Worm (Caenorhabditis elegans): Measurements from ENCODE around the gene idpa-2.
A peak's percentile ranks its signal among the peaks of the same experiment; 100 is the strongest.

idpa-2 gene

ce11 chrII:8822711-8823110 is 30.2 kb upstream of the idpa-2 start:
- no peak for TF ChIP-seq fkh-10 (GFP tag; optimal IDR thresholded peaks at IDR 0.05)
- no peak for TF ChIP-seq aha-1 (tag)
- TF ChIP-seq dve-1 (tag; optimal IDR thresholded peaks at IDR 0.05; ENCODE audit: insufficient read depth), result peak; percentile 20
- 0 out of 2 replicates have a peak, but pooled peaks have one; percentile 26 for TF ChIP-seq saeg-2 (GFP tag; IDR thresholded peaks at IDR 0.05)
- peak; percentile 57 for TF ChIP-seq hlh-30 (tag; optimal IDR thresholded peaks at IDR 0.05; ENCODE audit: insufficient read depth)
- peak; percentile 34 for TF ChIP-seq gei-8 (GFP tag; optimal IDR thresholded peaks at IDR 0.05)
- TF ChIP-seq dmd-6 (GFP tag; IDR thresholded peaks at IDR 0.05), result peak; percentile 73
- peak in 1 of 2 experiments; percentile 64 for TF ChIP-seq mdl-1 (tag; optimal IDR thresholded peaks at IDR 0.05)
- peak in 1 of 2 experiments; percentile 0 for TF ChIP-seq lsy-2 (tag; optimal IDR thresholded peaks at IDR 0.05)
- peak; percentile 93 for TF ChIP-seq nhr-48 (tag; optimal IDR thresholded peaks at IDR 0.05)
- peak in 1 of 2 experiments; percentile 97 for TF ChIP-seq unc-62 (GFP tag; optimal IDR thresholded peaks at IDR 0.05 in 1 of 2)
- TF ChIP-seq unc-62 (tag; optimal IDR thresholded peaks at IDR 0.05), result no peak
- TF ChIP-seq mxl-3 (GFP tag; optimal IDR thresholded peaks at IDR 0.05), result peak; percentile 98
- peak; percentile 56 for TF ChIP-seq hlh-11 (tag; optimal IDR thresholded peaks at IDR 0.05)
- no peak for TF ChIP-seq vab-7 (GFP tag; IDR thresholded peaks at IDR 0.05)
- 0 out of 2 replicates have a peak, but pooled peaks have one; percentile 16 for TF ChIP-seq tra-1 (GFP tag; IDR thresholded peaks at IDR 0.05)
- TF ChIP-seq zip-2 (tag; optimal IDR thresholded peaks at IDR 0.05), result no peak
- peak; percentile 76 for TF ChIP-seq nhr-28 (tag; optimal IDR thresholded peaks at IDR 0.05)
- peak; percentile 2 for TF ChIP-seq nhr-10 (tag; optimal IDR thresholded peaks at IDR 0.05)

ce11 chrII:8821140-8821595 is 28.6 kb upstream of the idpa-2 start, which contains the start of gene F46C5.1:
TSS of gene F46C5.1 (minus strand) at chrII:8821190.
- peak; percentile 28 for TF ChIP-seq aha-1 (tag)
- TF ChIP-seq nhr-237 (tag; optimal IDR thresholded peaks at IDR 0.05), result no peak
- no peak for TF ChIP-seq ctbp-1 (GFP tag; IDR thresholded peaks at IDR 0.05)
- TF ChIP-seq nhr-6 (tag; optimal IDR thresholded peaks at IDR 0.05), result no peak
- TF ChIP-seq T26A8.4 (GFP tag; IDR thresholded peaks at IDR 0.05), result peak; percentile 31; the same call in 1 of the 2 replicates
- TF ChIP-seq dmd-8 (GFP tag; IDR thresholded peaks at IDR 0.05), result no peak
- no peak for TF ChIP-seq dmd-6 (GFP tag; IDR thresholded peaks at IDR 0.05)
- TF ChIP-seq hlh-30 (tag; optimal IDR thresholded peaks at IDR 0.05; ENCODE audit: insufficient read depth), result peak; percentile 13
- TF ChIP-seq unc-62 (GFP tag; optimal IDR thresholded peaks at IDR 0.05 in 1 of 2), result peak in 1 of 2 experiments; percentile 63
- TF ChIP-seq unc-62 (tag; optimal IDR thresholded peaks at IDR 0.05), result no peak
- TF ChIP-seq nhr-28 (tag; optimal IDR thresholded peaks at IDR 0.05), result peak; percentile 75

ce11 chrII:8820126-8820972 is 27.8 kb upstream of the idpa-2 start:
- peak; percentile 91 for TF ChIP-seq T26A8.4 (GFP tag; IDR thresholded peaks at IDR 0.05)
- peak; percentile 55 for TF ChIP-seq nhr-48 (tag; optimal IDR thresholded peaks at IDR 0.05)
- TF ChIP-seq nhr-102 (tag; optimal IDR thresholded peaks at IDR 0.05), result peak; percentile 46
- no peak for TF ChIP-seq gei-8 (GFP tag; optimal IDR thresholded peaks at IDR 0.05)
- TF ChIP-seq ZK337.2 (GFP tag; IDR thresholded peaks at IDR 0.05), result 0 out of 2 replicates have a peak, but pooled peaks have one; percentile 31
- no peak for TF ChIP-seq snpc-4 (tag; optimal IDR thresholded peaks at IDR 0.05)
- TF ChIP-seq lin-38 (GFP tag; IDR thresholded peaks at IDR 0.05), result peak; percentile 2
- TF ChIP-seq lsy-2 (tag; optimal IDR thresholded peaks at IDR 0.05), result peak in 1 of 2 experiments; percentile 44
- 0 out of 4 replicates have a peak, but pooled peaks of 1 of the 2 experiments have one; percentile 22 for TF ChIP-seq madf-5 (GFP tag; IDR thresholded peaks at IDR 0.05)
- TF ChIP-seq nhr-25 (tag; optimal IDR thresholded peaks at IDR 0.05; ENCODE audit: borderline replicate concordance, insufficient read depth), result peak; percentile 43
- TF ChIP-seq unc-130 (GFP tag; optimal IDR thresholded peaks at IDR 0.05), result no peak
- TF ChIP-seq mep-1 (tag; optimal IDR thresholded peaks at IDR 0.05), result peak; percentile 6
- TF ChIP-seq nhr-28 (tag; optimal IDR thresholded peaks at IDR 0.05), result peak; percentile 31
- peak in 1 of 2 experiments; percentile 6 for TF ChIP-seq hif-1 (tag; optimal IDR thresholded peaks at IDR 0.05)
- TF ChIP-seq hlh-11 (tag; optimal IDR thresholded peaks at IDR 0.05), result peak; percentile 1
- TF ChIP-seq zfp-3 (GFP tag; conservative IDR thresholded peaks at IDR 0.05), result peak; percentile 9
- TF ChIP-seq nhr-6 (tag; optimal IDR thresholded peaks at IDR 0.05), result peak; percentile 52
- peak; percentile 92 for TF ChIP-seq ama-1 (optimal IDR thresholded peaks at IDR 0.05)
- TF ChIP-seq ces-1 (GFP tag; optimal IDR thresholded peaks at IDR 0.05), result no peak
- TF ChIP-seq daf-16 (GFP tag; optimal IDR thresholded peaks at IDR 0.05), result no peak
- TF ChIP-seq daf-16 (tag; optimal IDR thresholded peaks at IDR 0.05), result no peak
- TF ChIP-seq vab-7 (GFP tag; IDR thresholded peaks at IDR 0.05), result no peak
- peak; percentile 5 for TF ChIP-seq hlh-30 (tag; optimal IDR thresholded peaks at IDR 0.05; ENCODE audit: insufficient read depth)
- TF ChIP-seq ceh-32 (tag; optimal IDR thresholded peaks at IDR 0.05; ENCODE audit: poor library complexity), result no peak
- peak; percentile 41 for TF ChIP-seq mes-2 (tag; optimal IDR thresholded peaks at IDR 0.05; ENCODE audit: poor library complexity, severe bottlenecking)
- peak; percentile 25 for TF ChIP-seq dve-1 (tag; optimal IDR thresholded peaks at IDR 0.05; ENCODE audit: insufficient read depth)
- no peak for TF ChIP-seq Y48G9A.11 (GFP tag; IDR thresholded peaks at IDR 0.05)
- no peak; the same call in 1 of the 2 replicates for TF ChIP-seq dmd-6 (GFP tag; IDR thresholded peaks at IDR 0.05)
- 0 out of 2 replicates have a peak, but pooled peaks have one; percentile 41 for TF ChIP-seq dmd-8 (GFP tag; IDR thresholded peaks at IDR 0.05)

All from whole organism, L4 larva.